Fruit fly (Drosophila melanogaster): ENCODE results near the gene dos.

DNA sequence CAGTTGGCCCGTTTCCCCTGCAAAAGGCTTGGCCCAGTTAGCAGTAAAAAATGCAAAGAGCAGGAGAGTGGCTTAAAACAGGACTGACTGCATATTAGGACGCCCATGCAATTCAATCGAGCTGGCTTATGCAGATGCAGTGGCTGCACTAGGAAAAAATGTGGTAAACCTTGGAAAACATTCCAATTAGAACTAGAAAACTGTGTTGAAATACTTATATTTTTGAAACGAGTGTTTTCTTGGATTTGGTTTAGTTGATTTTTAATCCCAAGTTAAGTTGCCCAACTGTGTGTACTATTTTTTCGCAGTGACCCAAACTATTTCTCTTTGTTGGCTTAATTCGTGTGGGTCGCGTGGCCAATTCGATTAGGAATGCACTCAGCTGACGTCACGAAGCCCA lies 6.9 kb upstream of the dos start:
- TF ChIP-seq CG8478 (optimal IDR thresholded peaks at IDR 0.05) (no peak), psq (optimal IDR thresholded peaks at IDR 0.05) (no peak), usp (GFP tag; optimal IDR thresholded peaks at IDR 0.05) (no peak)
